Fruit fly (Drosophila melanogaster) whole organism, embryonic: ENCODE results near the gene mRpS35.
A peak's percentile ranks its signal among the peaks of the same experiment; 100 is the strongest.

Experiments used
- Asciz ChIP-seq: fragments of 200-800 bp; sonication (Bioruptor generic); optimal IDR thresholded peaks from 2 replicates; lab custom pipeline; 2017; ENCODE audit warnings: missing biosample characterization, mild to moderate bottlenecking, missing genetic modification characterization, missing genetic modification reagents
- CG10321 ChIP-seq: fragments of 200-800 bp; sonication (Bioruptor generic); IDR thresholded peaks from 2 replicates; pipeline ENCODE4 v1.3.6; 2022; ENCODE audit warnings: missing biosample characterization, missing genetic modification characterization
- CG11504 ChIP-seq: fragments of 200-800 bp; sonication (Bioruptor generic); optimal IDR thresholded peaks from 3 replicates; lab custom pipeline; 2019; ENCODE audit warnings: missing biosample characterization, mild to moderate bottlenecking, missing genetic modification characterization, moderate library complexity
- CG11695 ChIP-seq: fragments of 200-800 bp; sonication (Bioruptor generic); IDR thresholded peaks from 3 replicates; pipeline ENCODE4 v1.3.6; 2022; ENCODE audit warnings: missing biosample characterization, missing genetic modification characterization
- CG12071 ChIP-seq: fragments of 200-800 bp; sonication (Bioruptor generic); optimal IDR thresholded peaks from 3 replicates; lab custom pipeline; 2018; ENCODE audit warnings: missing biosample characterization, mild to moderate bottlenecking, missing genetic modification characterization
- CG12236 ChIP-seq: fragments of 200-800 bp; sonication (Bioruptor generic); optimal IDR thresholded peaks from 2 replicates; lab custom pipeline; 2016; ENCODE audit warnings: missing biosample characterization, missing genetic modification characterization
- CG12769 ChIP-seq: fragments of 200-800 bp; sonication (Bioruptor generic); optimal IDR thresholded peaks from 2 replicates; lab custom pipeline; 2019; ENCODE audit warnings: missing biosample characterization, mild to moderate bottlenecking, missing genetic modification characterization, moderate library complexity
- CG14667 ChIP-seq: fragments of 200-800 bp; sonication (Bioruptor generic); IDR thresholded peaks from 2 replicates; pipeline ENCODE4 v1.3.6; 2022; ENCODE audit warnings: missing biosample characterization, missing genetic modification characterization
- CG15479 ChIP-seq: fragments of 200-800 bp; sonication (Bioruptor generic); optimal IDR thresholded peaks from 3 replicates; lab custom pipeline; 2019; ENCODE audit warnings: missing biosample characterization, mild to moderate bottlenecking, missing genetic modification characterization, moderate library complexity
- CG17186 ChIP-seq: fragments of 200-800 bp; sonication (Bioruptor generic); optimal IDR thresholded peaks from 3 replicates; lab custom pipeline; 2017; ENCODE audit warnings: missing biosample characterization, missing genetic modification reagents, missing genetic modification characterization
- CG2202 ChIP-seq: fragments of 200-800 bp; sonication (Bioruptor generic); optimal IDR thresholded peaks from 2 replicates; lab custom pipeline; 2018; ENCODE audit warnings: missing biosample characterization, mild to moderate bottlenecking, missing genetic modification characterization
- CG2678 ChIP-seq: fragments of 200-800 bp; sonication (Bioruptor generic); optimal IDR thresholded peaks from 3 replicates; lab custom pipeline; 2019; ENCODE audit warnings: missing biosample characterization, mild to moderate bottlenecking, missing genetic modification characterization, moderate library complexity
- CG2712 ChIP-seq: fragments of 200-800 bp; optimal IDR thresholded peaks from 3 replicates; lab custom pipeline; 2019; ENCODE audit warnings: missing biosample characterization, mild to moderate bottlenecking, missing genetic modification characterization, moderate library complexity
- CG31441 ChIP-seq: fragments of 200-800 bp; sonication (Bioruptor generic); IDR thresholded peaks from 2 replicates; pipeline ENCODE4 v1.3.6; 2022; ENCODE audit warnings: missing biosample characterization, missing genetic modification characterization
- CG33557 ChIP-seq: fragments of 200-800 bp; sonication (Bioruptor generic); optimal IDR thresholded peaks from 2 replicates; lab custom pipeline; 2019; ENCODE audit warnings: missing biosample characterization, mild to moderate bottlenecking, missing genetic modification characterization, moderate library complexity
- CG3407 ChIP-seq: fragments of 200-800 bp; sonication (Bioruptor generic); optimal IDR thresholded peaks from 2 replicates; lab custom pipeline; 2018; ENCODE audit warnings: missing biosample characterization, mild to moderate bottlenecking, missing genetic modification characterization
- CG4707 ChIP-seq: fragments of 200-800 bp; sonication (Bioruptor generic); optimal IDR thresholded peaks from 2 replicates; lab custom pipeline; 2018; ENCODE audit warnings: missing biosample characterization, mild to moderate bottlenecking, missing genetic modification characterization, moderate library complexity
- CG6654 ChIP-seq: fragments of 200-800 bp; sonication (Bioruptor generic); optimal IDR thresholded peaks from 2 replicates; lab custom pipeline; 2017; ENCODE audit warnings: missing biosample characterization, mild to moderate bottlenecking, missing genetic modification characterization
- CG7372 ChIP-seq: fragments of 200-800 bp; sonication (Bioruptor generic); IDR thresholded peaks from 2 replicates; pipeline ENCODE4 v1.3.6; 2022; ENCODE audit warnings: missing biosample characterization, missing genetic modification characterization
- CG7987 ChIP-seq: fragments of 200-800 bp; sonication (Bioruptor generic); optimal IDR thresholded peaks from 2 replicates; lab custom pipeline; 2018; ENCODE audit warnings: missing biosample characterization, mild to moderate bottlenecking, missing genetic modification characterization, moderate library complexity
- CG9797 ChIP-seq: fragments of 200-800 bp; sonication (Bioruptor generic); optimal IDR thresholded peaks from 3 replicates; lab custom pipeline; 2018; ENCODE audit warnings: missing biosample characterization, mild to moderate bottlenecking, missing genetic modification characterization
- CTCF ChIP-seq: fragments of 200-800 bp; sonication (Bioruptor generic); optimal IDR thresholded peaks from 2 replicates; lab custom pipeline; 2017; ENCODE audit warnings: missing biosample characterization, mild to moderate bottlenecking, missing genetic modification characterization, moderate library complexity
- Chrac-16 ChIP-seq: fragments of 200-800 bp; sonication (Bioruptor generic); optimal IDR thresholded peaks from 3 replicates; lab custom pipeline; 2016; ENCODE audit warnings: missing biosample characterization, missing genetic modification characterization
- Deaf1 ChIP-seq: fragments of 200-800 bp; optimal IDR thresholded peaks from 3 replicates; lab custom pipeline; 2019; ENCODE audit warnings: missing biosample characterization, mild to moderate bottlenecking, missing genetic modification characterization, moderate library complexity
- Dip2 ChIP-seq: fragments of 200-800 bp; sonication (Bioruptor generic); IDR thresholded peaks from 2 replicates; pipeline ENCODE4 v1.3.6; 2022; ENCODE audit warnings: missing biosample characterization, missing genetic modification characterization
- Ets65A ChIP-seq: fragments of 200-800 bp; sonication (Bioruptor generic); peaks from one replicate; lab custom pipeline; 2016; ENCODE audit warnings: missing biosample characterization, missing genetic modification characterization
- Fer3 ChIP-seq: fragments of 200-800 bp; sonication (Bioruptor generic); optimal IDR thresholded peaks from 2 replicates; lab custom pipeline; 2018; ENCODE audit warnings: missing biosample characterization, mild to moderate bottlenecking, missing genetic modification characterization, moderate library complexity
- Meics ChIP-seq: fragments of 200-800 bp; sonication (Bioruptor generic); optimal IDR thresholded peaks from 2 replicates; lab custom pipeline; 2017; ENCODE audit warnings: missing biosample characterization, mild to moderate bottlenecking, missing genetic modification characterization
- Spps ChIP-seq: fragments of 200-800 bp; sonication (Bioruptor generic); optimal IDR thresholded peaks from 2 replicates; lab custom pipeline; 2018; ENCODE audit warnings: missing biosample characterization, mild to moderate bottlenecking, missing genetic modification characterization
- amos ChIP-seq: fragments of 200-800 bp; sonication (Bioruptor generic); IDR thresholded peaks from 2 replicates; pipeline ENCODE4 v1.3.6; 2022; ENCODE audit warnings: missing biosample characterization, missing genetic modification characterization; ENCODE audit not compliant: partially characterized antibody
- caup ChIP-seq: fragments of 200-800 bp; sonication (Bioruptor generic); optimal IDR thresholded peaks from 3 replicates; lab custom pipeline; 2017; ENCODE audit warnings: missing biosample characterization, mild to moderate bottlenecking, missing genetic modification characterization, moderate library complexity; ENCODE audit not compliant: severe bottlenecking
- chinmo ChIP-seq: fragments of 200-800 bp; sonication (Bioruptor generic); IDR thresholded peaks from 4 replicates; pipeline ENCODE4 v1.3.6; 2022; ENCODE audit warnings: missing biosample characterization, missing genetic modification characterization; ENCODE audit not compliant: partially characterized antibody
- chm ChIP-seq: fragments of 200-800 bp; sonication (Bioruptor generic); IDR thresholded peaks from 2 replicates; pipeline ENCODE4 v1.3.6; 2022; ENCODE audit warnings: missing biosample characterization, missing genetic modification characterization
- dysf ChIP-seq: fragments of 200-800 bp; sonication (Bioruptor generic); IDR thresholded peaks from 3 replicates; pipeline ENCODE4 v1.3.6; 2022; ENCODE audit warnings: missing biosample characterization, missing genetic modification characterization
- lab ChIP-seq: fragments of 200-800 bp; sonication (Bioruptor generic); optimal IDR thresholded peaks from 3 replicates; lab custom pipeline; 2017; ENCODE audit warnings: missing biosample characterization, missing genetic modification characterization, mild to moderate bottlenecking, moderate library complexity, missing genetic modification reagents
- lmd ChIP-seq: fragments of 200-800 bp; sonication (Bioruptor generic); IDR thresholded peaks from 2 replicates; pipeline ENCODE4 v1.3.6; 2022; ENCODE audit warnings: missing biosample characterization, missing genetic modification characterization
- mirr ChIP-seq: fragments of 200-800 bp; sonication (Bioruptor generic); optimal IDR thresholded peaks from 3 replicates; lab custom pipeline; 2018; ENCODE audit warnings: missing biosample characterization, mild to moderate bottlenecking, missing genetic modification characterization
- mld ChIP-seq: fragments of 200-800 bp; sonication (Bioruptor generic); IDR thresholded peaks from 3 replicates; pipeline ENCODE4 v1.3.6; 2022; ENCODE audit warnings: missing biosample characterization, missing genetic modification characterization; ENCODE audit not compliant: partially characterized antibody
- nau ChIP-seq: fragments of 200-800 bp; sonication (Bioruptor generic); optimal IDR thresholded peaks from 3 replicates; lab custom pipeline; 2017; ENCODE audit warnings: missing biosample characterization, mild to moderate bottlenecking, missing genetic modification characterization, missing genetic modification reagents
- sd ChIP-seq: fragments of 200-800 bp; sonication (Bioruptor generic); optimal IDR thresholded peaks from 3 replicates; lab custom pipeline; 2018; ENCODE audit warnings: missing biosample characterization, mild to moderate bottlenecking, missing genetic modification characterization, moderate library complexity
- stc ChIP-seq: fragments of 200-800 bp; sonication (Bioruptor generic); IDR thresholded peaks from 2 replicates; pipeline ENCODE4 v1.3.6; 2022; ENCODE audit warnings: missing biosample characterization, missing genetic modification characterization
- sug ChIP-seq: fragments of 200-800 bp; optimal IDR thresholded peaks from 2 replicates; lab custom pipeline; 2019; ENCODE audit warnings: missing biosample characterization, mild to moderate bottlenecking, missing genetic modification characterization, moderate library complexity
- tna ChIP-seq: fragments of 200-800 bp; sonication (Bioruptor generic); IDR thresholded peaks from 2 replicates; pipeline ENCODE4 v1.3.6; 2022; ENCODE audit warnings: missing biosample characterization, missing genetic modification characterization; ENCODE audit not compliant: partially characterized antibody
- trem ChIP-seq: fragments of 200-800 bp; optimal IDR thresholded peaks from 3 replicates; lab custom pipeline; 2019; ENCODE audit warnings: missing biosample characterization, mild to moderate bottlenecking, missing genetic modification characterization, moderate library complexity
- wdn ChIP-seq: fragments of 200-800 bp; sonication (Bioruptor generic); IDR thresholded peaks from 2 replicates; pipeline ENCODE4 v1.3.6; 2022; ENCODE audit warnings: missing biosample characterization, missing genetic modification characterization
- zf30C ChIP-seq: fragments of 200-800 bp; sonication (Bioruptor generic); optimal IDR thresholded peaks from 3 replicates; lab custom pipeline; 2018; ENCODE audit warnings: missing biosample characterization, mild to moderate bottlenecking, missing genetic modification characterization

Gene mRpS35

dm6 chr3L:2743755-2744154 lies 36.9 kb upstream of the mRpS35 start:
- TF ChIP-seq Ets65A (GFP tag; lab: Kevin White, UChicago), result peak; percentile 19
- TF ChIP-seq sd (tag; lab: Kevin White, UChicago), result peak; percentile 1
- TF ChIP-seq tna (GFP tag; lab: Robert Waterston, UW), result no peak
- no peak for TF ChIP-seq mld (GFP tag; lab: Robert Waterston, UW)
- peak; percentile 24; the same call in 1 of the 2 replicates for TF ChIP-seq Dip2 (GFP tag; lab: Robert Waterston, UW)
- peak; percentile 82 for TF ChIP-seq CTCF (GFP tag; lab: Kevin White, UChicago)

dm6 chr3L:2744963-2745362 lies 35.7 kb upstream of the mRpS35 start:
- no peak for TF ChIP-seq zf30C (GFP tag; lab: Kevin White, UChicago)
- no peak for TF ChIP-seq CG9797 (GFP tag; lab: Kevin White, UChicago)
- TF ChIP-seq sd (tag; lab: Kevin White, UChicago), result peak; percentile 91
- no peak for TF ChIP-seq amos (GFP tag; lab: Robert Waterston, UW)
- no peak for TF ChIP-seq CG15479 (GFP tag; lab: Kevin White, UChicago)
- TF ChIP-seq CG17186 (GFP tag; lab: Kevin White, UChicago), result no peak
- peak; percentile 77 for TF ChIP-seq nau
- 0 out of 2 replicates have a peak, but pooled peaks have one; percentile 14 for TF ChIP-seq stc (GFP tag; lab: Robert Waterston, UW)
- TF ChIP-seq CG33557 (GFP tag; lab: Kevin White, UChicago), result no peak
- no peak for TF ChIP-seq CG14667
- TF ChIP-seq CG12769 (tag; lab: Kevin White, UChicago), result peak; percentile 66
- no peak for TF ChIP-seq wdn (GFP tag; lab: Robert Waterston, UW)
- no peak for TF ChIP-seq Chrac-16 (GFP tag; lab: Kevin White, UChicago)

- TF ChIP-seq Meics (GFP tag; lab: Kevin White, UChicago) (peak; percentile 8), CG7372 (GFP tag; lab: Robert Waterston, UW) (no peak), CG3407 (GFP tag; lab: Kevin White, UChicago) (no peak), mirr (GFP tag; lab: Kevin White, UChicago) (peak; percentile 69), CG10321 (GFP tag; lab: Robert Waterston, UW) (peak; percentile 79), Spps (tag; lab: Kevin White, UChicago) (no peak), lab (GFP tag; lab: Kevin White, UChicago) (peak; percentile 79), CG2678 (tag; lab: Kevin White, UChicago) (peak; percentile 18), trem (tag; lab: Kevin White, UChicago) (no peak), Asciz (peak; percentile 20), CG6654 (no peak), CG2712 (no peak), sug (tag; lab: Kevin White, UChicago) (peak; percentile 72), chinmo (GFP tag; lab: Robert Waterston, UW) (0 out of 4 replicates have a peak, but pooled peaks have one; percentile 46), tna (GFP tag; lab: Robert Waterston, UW) (no peak), Deaf1 (tag; lab: Kevin White, UChicago) (peak; percentile 45), CG12071 (GFP tag; lab: Kevin White, UChicago) (peak; percentile 28), CG4707 (GFP tag; lab: Kevin White, UChicago) (no peak), CG11695 (GFP tag; lab: Robert Waterston, UW) (no peak), CG7987 (GFP tag; lab: Kevin White, UChicago) (peak; percentile 10), CG31441 (GFP tag; lab: Robert Waterston, UW) (no peak), CG2202 (no peak), CG12236 (GFP tag; lab: Kevin White, UChicago) (no peak), chm (GFP tag; lab: Robert Waterston, UW) (0 out of 2 replicates have a peak, but pooled peaks have one; percentile 28), dysf (GFP tag; lab: Robert Waterston, UW) (peak; percentile 35; the same call in 1 of the 3 replicates), Fer3 (tag; lab: Kevin White, UChicago) (no peak), lmd (GFP tag; lab: Robert Waterston, UW) (no peak), caup (GFP tag; lab: Kevin White, UChicago) (peak; percentile 61), CG11504 (tag; lab: Kevin White, UChicago) (peak; percentile 99)
Measured at dm6 chr3L:2745698-2746410, 34.8 kb upstream of the mRpS35 start.
